Worm (Caenorhabditis elegans): ENCODE data around the gene mbk-1.
A peak's percentile ranks its signal among the peaks of the same experiment; 100 is the strongest.

ce11 chrX:14818464-14819259 is 5.7 kb downstream of the mbk-1 start, which contains the start of gene epn-1:
- TF ChIP-seq sox-2 (GFP tag; IDR thresholded peaks at IDR 0.05) (peak; percentile 22), ceh-45 (GFP tag; IDR thresholded peaks at IDR 0.05) (no peak), nhr-11 (tag; optimal IDR thresholded peaks at IDR 0.05) (no peak)
